Worm (Caenorhabditis elegans) whole organism, midembryonic: ENCODE measurements around the gene hsp-16.41.

Experiments
- T22C8.4 ChIP-seq: fragments of 200-800 bp; sonication (Bioruptor generic); IDR thresholded peaks from 2 replicates; pipeline ENCODE4 v1.3.6; 2022; ENCODE audit warnings: missing genetic modification characterization, missing compliant biosample characterization
- cog-1 ChIP-seq: sonication (generic microtip); optimal IDR thresholded peaks from 2 replicates; lab custom pipeline; 2016; ENCODE audit warnings: missing genetic modification characterization, missing compliant biosample characterization
- flt-1 ChIP-seq: fragments of 200-800 bp; sonication (Bioruptor generic); IDR thresholded peaks from 2 replicates; pipeline ENCODE4 v1.3.6; 2022; ENCODE audit warnings: missing genetic modification characterization, missing compliant biosample characterization
- klf-2 ChIP-seq: fragments of 200-800 bp; sonication (Bioruptor generic); conservative IDR thresholded peaks from 2 replicates; pipeline ENCODE4 v1.3.6; 2022; ENCODE audit warnings: missing genetic modification reagents, missing genetic modification characterization, missing compliant biosample characterization
- med-1 ChIP-seq: sonication (generic microtip); optimal IDR thresholded peaks from 2 replicates; lab custom pipeline; 2017; ENCODE audit warnings: missing genetic modification characterization, mild to moderate bottlenecking, missing compliant biosample characterization, antibody characterized with exemption, missing genetic modification reagents; ENCODE audit not compliant: insufficient read depth
- ref-1 ChIP-seq: fragments of 200-800 bp; sonication (Bioruptor generic); conservative IDR thresholded peaks from 2 replicates; pipeline ENCODE4 v1.3.6; 2022; ENCODE audit warnings: missing genetic modification reagents, missing genetic modification characterization, missing compliant biosample characterization
- tab-1 ChIP-seq: fragments of 200-800 bp; sonication (Bioruptor generic); IDR thresholded peaks from 2 replicates; pipeline ENCODE4 v1.3.6; 2022; ENCODE audit warnings: missing genetic modification characterization, missing compliant biosample characterization
- ztf-23 ChIP-seq: fragments of 200-800 bp; sonication (Bioruptor generic); IDR thresholded peaks from 2 replicates; pipeline ENCODE4 v1.3.6; 2022; ENCODE audit warnings: missing genetic modification reagents, missing genetic modification characterization, missing compliant biosample characterization
- ztf-29 ChIP-seq: fragments of 200-800 bp; sonication (Bioruptor generic); IDR thresholded peaks from 2 replicates; pipeline ENCODE4 v1.3.6; 2022; ENCODE audit warnings: missing genetic modification reagents, missing genetic modification characterization, missing compliant biosample characterization

DNA sequence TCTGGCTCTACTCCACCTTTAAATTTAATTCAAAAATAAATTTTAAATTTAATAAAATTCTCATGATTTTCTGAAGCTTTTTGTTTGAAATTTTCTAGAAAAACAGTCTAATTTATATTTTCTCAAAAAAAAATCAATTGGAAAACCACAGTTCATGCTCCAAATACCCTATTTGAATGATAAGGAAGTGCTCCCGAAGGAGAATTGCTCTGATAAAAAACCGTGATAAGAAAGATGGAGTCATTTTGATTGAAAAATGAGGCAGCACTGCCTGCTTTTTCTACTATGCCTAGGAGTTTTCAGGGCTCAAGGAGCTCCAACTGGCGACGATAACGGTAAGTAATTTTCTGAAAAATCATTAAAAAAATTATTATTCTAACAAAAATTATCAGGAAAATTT lies 41.0 kb downstream of the hsp-16.41 start, which contains the start of gene T10B5.7:
- no peak for TF ChIP-seq T22C8.4 (GFP tag; lab: Robert Waterston, UW)
- TF ChIP-seq ztf-29 (GFP tag; lab: Robert Waterston, UW), result no peak
- TF ChIP-seq tab-1 (GFP tag; lab: Robert Waterston, UW), result no peak
- TF ChIP-seq cog-1, result no peak
- no peak for TF ChIP-seq med-1 (GFP tag; lab: Kevin White, UChicago)
- TF ChIP-seq flt-1 (GFP tag; lab: Robert Waterston, UW), result no peak
- TF ChIP-seq ref-1 (GFP tag; lab: Robert Waterston, UW), result no peak
- no peak for TF ChIP-seq ztf-23 (GFP tag; lab: Robert Waterston, UW)
- TF ChIP-seq klf-2, result no peak
